Fruit fly (Drosophila melanogaster): ENCODE data around the gene CG14687.

CG14687 gene

DNA sequence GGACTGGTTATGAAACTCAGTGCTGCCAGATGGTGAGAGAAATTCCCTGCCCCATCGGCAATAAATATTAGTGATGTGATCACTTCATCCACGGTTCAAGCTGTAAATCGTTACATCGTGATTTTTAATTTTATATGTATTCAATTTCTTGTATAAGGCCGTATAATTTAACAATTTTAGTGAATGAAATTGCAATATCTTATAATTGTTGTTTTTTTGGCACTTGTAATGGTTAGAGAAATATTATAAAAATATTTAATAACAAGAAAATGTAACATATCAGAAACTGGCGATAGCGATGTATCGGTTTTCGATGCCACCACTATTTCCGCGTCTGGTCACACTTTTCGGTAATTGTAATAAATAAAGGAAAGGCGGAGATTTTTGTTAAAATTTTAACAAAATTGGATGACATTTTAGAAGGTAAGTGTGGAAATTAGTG lies 8.6 kb upstream of the CG14687 start, which contains the start of the genes mRpL37 and Rbp1 (continued):
- TF ChIP-seq cad (GFP tag; optimal IDR thresholded peaks at IDR 0.05) (no peak), trem (tag; optimal IDR thresholded peaks at IDR 0.05) (peak; percentile 88), Dll (GFP tag; IDR thresholded peaks at IDR 0.05; ENCODE audit: partially characterized antibody) (peak; percentile 97), Nf-YB (GFP tag; optimal IDR thresholded peaks at IDR 0.05) (no peak), CG6254 (GFP tag; optimal IDR thresholded peaks at IDR 0.05) (no peak), corto (GFP tag; optimal IDR thresholded peaks at IDR 0.05) (peak; percentile 30), CG17361 (GFP tag; IDR thresholded peaks at IDR 0.05) (peak; percentile 91), gce (GFP tag; IDR thresholded peaks at IDR 0.05) (no peak), slp2 (GFP tag; optimal IDR thresholded peaks at IDR 0.05) (peak; percentile 21), bbx (GFP tag; IDR thresholded peaks at IDR 0.05; ENCODE audit: partially characterized antibody) (peak; percentile 56), Antp (GFP tag; optimal IDR thresholded peaks at IDR 0.05) (peak; percentile 61), CG14860 (GFP tag; IDR thresholded peaks at IDR 0.05; ENCODE audit: partially characterized antibody) (peak; percentile 95), hkb (optimal IDR thresholded peaks at IDR 0.05) (peak; percentile 13), hkb (GFP tag; IDR thresholded peaks at IDR 0.05) (no peak), CG12299 (tag; optimal IDR thresholded peaks at IDR 0.05) (peak; percentile 55), tgo (GFP tag; IDR thresholded peaks at IDR 0.05) (peak; percentile 50; the same call in 2 of the 3 replicates), prd (optimal IDR thresholded peaks at IDR 0.05) (no peak), prd (GFP tag; IDR thresholded peaks at IDR 0.05) (peak; percentile 90), aop (GFP tag; IDR thresholded peaks at IDR 0.05) (no peak), gsb (GFP tag; IDR thresholded peaks at IDR 0.05) (no peak), CG17829 (tag; optimal IDR thresholded peaks at IDR 0.05) (peak; percentile 89), NC2α (GFP tag; optimal IDR thresholded peaks at IDR 0.05) (no peak), CG9876 (GFP tag; optimal IDR thresholded peaks at IDR 0.05) (no peak), CG10565 (GFP tag; optimal IDR thresholded peaks at IDR 0.05) (no peak), CG10654 (GFP tag; optimal IDR thresholded peaks at IDR 0.05) (peak; percentile 65), CG18476 (GFP tag; optimal IDR thresholded peaks at IDR 0.05) (peak; percentile 63), Six4 (GFP tag; optimal IDR thresholded peaks at IDR 0.05) (peak; percentile 31), CG31441 (GFP tag; IDR thresholded peaks at IDR 0.05) (peak; percentile 96), row (GFP tag; IDR thresholded peaks at IDR 0.05) (peak; percentile 97), Max (GFP tag; optimal IDR thresholded peaks at IDR 0.05) (peak; percentile 67), Atf-2 (GFP tag; optimal IDR thresholded peaks at IDR 0.05) (peak; percentile 48), MTF-1 (GFP tag; optimal IDR thresholded peaks at IDR 0.05; ENCODE audit: borderline replicate concordance) (no peak), Usf (GFP tag; optimal IDR thresholded peaks at IDR 0.05) (peak; percentile 51), ab (GFP tag; optimal IDR thresholded peaks at IDR 0.05) (no peak), CG6175 (GFP tag; IDR thresholded peaks at IDR 0.05) (no peak), fru (optimal IDR thresholded peaks at IDR 0.05) (no peak), Rfx (GFP tag; IDR thresholded peaks at IDR 0.05) (peak; percentile 80), slou (GFP tag; optimal IDR thresholded peaks at IDR 0.05) (peak; percentile 80), CG3838 (GFP tag; optimal IDR thresholded peaks at IDR 0.05) (peak; percentile 1), CG3407 (GFP tag; optimal IDR thresholded peaks at IDR 0.05) (no peak), tap (tag; optimal IDR thresholded peaks at IDR 0.05) (no peak), Deaf1 (tag; optimal IDR thresholded peaks at IDR 0.05) (no peak), gem (tag; optimal IDR thresholded peaks at IDR 0.05) (peak; percentile 88), sug (tag; optimal IDR thresholded peaks at IDR 0.05) (peak; percentile 88), nau (GFP tag; optimal IDR thresholded peaks at IDR 0.05) (no peak), grn (GFP tag; optimal IDR thresholded peaks at IDR 0.05) (no peak), Side (GFP tag; optimal IDR thresholded peaks at IDR 0.05) (no peak), tll (GFP tag; optimal IDR thresholded peaks at IDR 0.05) (peak; percentile 7 to 69), CG10274 (GFP tag; optimal IDR thresholded peaks at IDR 0.05) (no peak), sens-2 (GFP tag; IDR thresholded peaks at IDR 0.05) (no peak), CG4617 (GFP tag; optimal IDR thresholded peaks at IDR 0.05; ENCODE audit: borderline replicate concordance) (peak; percentile 84), D (optimal IDR thresholded peaks at IDR 0.05) (no peak), D (GFP tag; optimal IDR thresholded peaks at IDR 0.05) (peak; percentile 62)
